Worm (Caenorhabditis elegans): ENCODE results near the gene C18E9.2.

DNA sequence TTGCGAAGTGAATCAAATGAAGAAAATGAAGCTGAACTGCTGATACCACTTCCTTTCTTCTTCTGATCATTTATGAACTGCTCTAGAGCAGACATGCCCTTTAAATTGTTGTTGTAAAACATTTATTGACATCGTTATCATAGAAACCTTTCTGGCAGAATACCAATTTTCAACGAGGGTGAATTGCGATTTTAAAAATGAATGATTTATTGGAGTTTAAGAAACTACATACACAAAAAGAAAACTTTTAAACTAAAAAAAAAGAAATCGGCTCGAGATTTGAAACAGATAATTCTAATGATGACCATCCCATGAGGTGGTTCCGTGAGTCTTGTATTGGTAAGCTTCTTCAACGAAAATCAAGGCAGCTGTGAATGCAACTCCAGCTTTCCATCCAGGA is 757 bp upstream of the C18E9.2 start, which contains the start of gene sftd-3:
- TF ChIP-seq ztf-11 (tag; optimal IDR thresholded peaks at IDR 0.05) (no peak), skn-1 (tag; optimal IDR thresholded peaks at IDR 0.05) (no peak), fos-1 (tag; optimal IDR thresholded peaks at IDR 0.05) (no peak), lsy-2 (tag; optimal IDR thresholded peaks at IDR 0.05) (no peak), lin-11 (tag; optimal IDR thresholded peaks at IDR 0.05) (no peak), F13H6.1 (tag; optimal IDR thresholded peaks at IDR 0.05) (no peak), aly-2 (tag; optimal IDR thresholded peaks at IDR 0.05) (no peak), ztf-4 (tag; optimal IDR thresholded peaks at IDR 0.05) (no peak), R02D3.7 (tag; optimal IDR thresholded peaks at IDR 0.05) (no peak)
